Fruit fly (Drosophila melanogaster) whole organism, embryonic: ENCODE results near the gene Son.

ENCODE experiments used
- Bgb ChIP-seq: fragments of 200-800 bp; sonication (Bioruptor generic); IDR thresholded peaks from 2 replicates; pipeline ENCODE4 v1.3.6; 2022; ENCODE audit warnings: missing biosample characterization, missing genetic modification characterization; ENCODE audit not compliant: partially characterized antibody
- Bteb2 ChIP-seq: fragments of 200-800 bp; sonication (Bioruptor generic); optimal IDR thresholded peaks from 2 replicates; lab custom pipeline; 2016; ENCODE audit warnings: missing biosample characterization, missing genetic modification characterization
- CG10543 ChIP-seq: fragments of 200-800 bp; sonication (Bioruptor generic); optimal IDR thresholded peaks from 3 replicates; lab custom pipeline; 2017; ENCODE audit warnings: missing biosample characterization, mild to moderate bottlenecking, missing genetic modification characterization, moderate library complexity
- CG11085 ChIP-seq: fragments of 200-800 bp; sonication (Bioruptor generic); IDR thresholded peaks from 2 replicates; pipeline ENCODE4 v1.3.6; 2022; ENCODE audit warnings: missing biosample characterization, missing genetic modification characterization
- CG11504 ChIP-seq: fragments of 200-800 bp; sonication (Bioruptor generic); optimal IDR thresholded peaks from 3 replicates; lab custom pipeline; 2019; ENCODE audit warnings: missing biosample characterization, mild to moderate bottlenecking, missing genetic modification characterization, moderate library complexity
- CG12219 ChIP-seq: fragments of 200-800 bp; sonication (Bioruptor generic); optimal IDR thresholded peaks from 3 replicates; lab custom pipeline; 2018; ENCODE audit warnings: missing biosample characterization, mild to moderate bottlenecking, missing genetic modification characterization
- CG12236 ChIP-seq: fragments of 200-800 bp; sonication (Bioruptor generic); optimal IDR thresholded peaks from 2 replicates; lab custom pipeline; 2016; ENCODE audit warnings: missing biosample characterization, missing genetic modification characterization
- CG12299 ChIP-seq: fragments of 200-800 bp; sonication (Bioruptor generic); optimal IDR thresholded peaks from 2 replicates; lab custom pipeline; 2018; ENCODE audit warnings: missing biosample characterization, mild to moderate bottlenecking, missing genetic modification characterization
- CG13287 ChIP-seq: fragments of 200-800 bp; sonication (Bioruptor generic); IDR thresholded peaks from 2 replicates; pipeline ENCODE4 v1.3.6; 2022; ENCODE audit warnings: missing biosample characterization, missing genetic modification characterization; ENCODE audit not compliant: partially characterized antibody
- CG14710 ChIP-seq: fragments of 200-800 bp; sonication (Bioruptor generic); optimal IDR thresholded peaks from 3 replicates; lab custom pipeline; 2019; ENCODE audit warnings: missing biosample characterization, mild to moderate bottlenecking, missing genetic modification characterization, moderate library complexity
- CG16813 ChIP-seq: fragments of 200-800 bp; sonication (Bioruptor generic); IDR thresholded peaks from 3 replicates; pipeline ENCODE4 v1.3.6; 2022; ENCODE audit warnings: missing biosample characterization, missing genetic modification characterization; ENCODE audit not compliant: partially characterized antibody
- CG31224 ChIP-seq: fragments of 200-800 bp; sonication (Bioruptor generic); IDR thresholded peaks from 2 replicates; pipeline ENCODE4 v1.3.6; 2022; ENCODE audit warnings: missing biosample characterization, missing genetic modification characterization
- CG42726 ChIP-seq: fragments of 200-800 bp; sonication (Bioruptor generic); IDR thresholded peaks from 2 replicates; pipeline ENCODE4 v1.3.6; 2022; ENCODE audit warnings: missing biosample characterization, missing genetic modification characterization; ENCODE audit not compliant: partially characterized antibody
- CG4404 ChIP-seq: fragments of 200-800 bp; sonication (Bioruptor generic); IDR thresholded peaks from 2 replicates; pipeline ENCODE4 v1.3.6; 2022; ENCODE audit warnings: missing biosample characterization, missing genetic modification characterization
- CG6654 ChIP-seq: fragments of 200-800 bp; sonication (Bioruptor generic); optimal IDR thresholded peaks from 2 replicates; lab custom pipeline; 2017; ENCODE audit warnings: missing biosample characterization, mild to moderate bottlenecking, missing genetic modification characterization
- CG7839 ChIP-seq: fragments of 200-800 bp; sonication (Bioruptor generic); optimal IDR thresholded peaks from 3 replicates; lab custom pipeline; 2018; ENCODE audit warnings: missing biosample characterization, mild to moderate bottlenecking, missing genetic modification characterization, moderate library complexity
- CG7987 ChIP-seq: fragments of 200-800 bp; sonication (Bioruptor generic); optimal IDR thresholded peaks from 2 replicates; lab custom pipeline; 2018; ENCODE audit warnings: missing biosample characterization, mild to moderate bottlenecking, missing genetic modification characterization, moderate library complexity
- CG9817 ChIP-seq: fragments of 200-800 bp; sonication (Bioruptor generic); optimal IDR thresholded peaks from 2 replicates; lab custom pipeline; 2018; ENCODE audit warnings: missing biosample characterization, mild to moderate bottlenecking, missing genetic modification characterization, moderate library complexity
- Dll ChIP-seq: fragments of 200-800 bp; sonication (Bioruptor generic); IDR thresholded peaks from 4 replicates; pipeline ENCODE4 v1.3.6; 2022; ENCODE audit warnings: missing biosample characterization, missing genetic modification characterization; ENCODE audit not compliant: partially characterized antibody
- E2f1 ChIP-seq: fragments of 200-800 bp; sonication (Bioruptor generic); IDR thresholded peaks from 2 replicates; pipeline ENCODE4 v1.3.6; 2022; ENCODE audit warnings: missing biosample characterization, missing genetic modification characterization
- Hey ChIP-seq: fragments of 200-800 bp; sonication (Bioruptor generic); optimal IDR thresholded peaks from 3 replicates; lab custom pipeline; 2018; ENCODE audit warnings: missing biosample characterization, mild to moderate bottlenecking, missing genetic modification characterization
- Hr39 ChIP-seq: fragments of >200 bp; optimal IDR thresholded peaks from 2 replicates; lab custom pipeline; 2017
- Med ChIP-seq: fragments of 200-800 bp; sonication (Bioruptor generic); peaks from one replicate; lab custom pipeline; 2016; ENCODE audit warnings: missing biosample characterization, missing genetic modification characterization, mild to moderate bottlenecking, inconsistent platforms, moderate library complexity
- Pdp1 ChIP-seq, 2 experiments: fragments of 200-800 bp; sonication (Bioruptor generic); optimal IDR thresholded peaks; 3 replicates each; lab custom pipeline; 2016; ENCODE audit warnings: missing biosample characterization in 2 of 2, missing genetic modification characterization in 2 of 2, mild to moderate bottlenecking in 1 of 2, moderate library complexity in 1 of 2
- Spps ChIP-seq: fragments of 200-800 bp; sonication (Bioruptor generic); optimal IDR thresholded peaks from 2 replicates; lab custom pipeline; 2018; ENCODE audit warnings: missing biosample characterization, mild to moderate bottlenecking, missing genetic modification characterization
- abd-A ChIP-seq: fragments of 200-800 bp; sonication (Bioruptor generic); optimal IDR thresholded peaks from 3 replicates; lab custom pipeline; 2019; ENCODE audit warnings: missing biosample characterization, mild to moderate bottlenecking, missing genetic modification characterization, moderate library complexity
- aop ChIP-seq: fragments of 200-800 bp; sonication (Bioruptor generic); IDR thresholded peaks from 2 replicates; pipeline ENCODE4 v1.3.6; 2022; ENCODE audit warnings: missing biosample characterization, missing genetic modification characterization
- ase ChIP-seq: fragments of 200-800 bp; sonication (Bioruptor generic); IDR thresholded peaks from 3 replicates; pipeline ENCODE4 v1.3.6; 2022; ENCODE audit warnings: missing biosample characterization, missing genetic modification characterization
- ash1 ChIP-seq: fragments of 200-800 bp; sonication (Bioruptor generic); optimal IDR thresholded peaks from 2 replicates; lab custom pipeline; 2018; ENCODE audit warnings: missing biosample characterization, mild to moderate bottlenecking, missing genetic modification characterization
- chinmo ChIP-seq: fragments of 200-800 bp; sonication (Bioruptor generic); IDR thresholded peaks from 4 replicates; pipeline ENCODE4 v1.3.6; 2022; ENCODE audit warnings: missing biosample characterization, missing genetic modification characterization; ENCODE audit not compliant: partially characterized antibody
- chm ChIP-seq: fragments of 200-800 bp; sonication (Bioruptor generic); IDR thresholded peaks from 2 replicates; pipeline ENCODE4 v1.3.6; 2022; ENCODE audit warnings: missing biosample characterization, missing genetic modification characterization
- cwo ChIP-seq: fragments of 200-800 bp; sonication (Bioruptor generic); optimal IDR thresholded peaks from 3 replicates; lab custom pipeline; 2017; ENCODE audit warnings: missing biosample characterization, missing genetic modification characterization, mild to moderate bottlenecking, moderate library complexity, missing genetic modification reagents
- dm ChIP-seq: fragments of 200-800 bp; sonication (Bioruptor generic); optimal IDR thresholded peaks from 3 replicates; lab custom pipeline; 2016; ENCODE audit warnings: missing biosample characterization, missing genetic modification characterization
- esg ChIP-seq: fragments of 200-800 bp; sonication (Bioruptor generic); conservative IDR thresholded peaks from 2 replicates; pipeline ENCODE4 v1.3.6; 2022; ENCODE audit warnings: missing biosample characterization, missing genetic modification characterization
- exex ChIP-seq: fragments of 200-800 bp; sonication (Bioruptor generic); optimal IDR thresholded peaks from 4 replicates; lab custom pipeline; 2018; ENCODE audit warnings: missing biosample characterization, mild to moderate bottlenecking, missing genetic modification characterization, moderate library complexity
- kah ChIP-seq: fragments of 200-800 bp; sonication (Bioruptor generic); optimal IDR thresholded peaks from 2 replicates; lab custom pipeline; 2018; ENCODE audit warnings: missing biosample characterization, mild to moderate bottlenecking, missing genetic modification characterization
- ken ChIP-seq: fragments of 200-800 bp; sonication (Bioruptor generic); IDR thresholded peaks from 3 replicates; pipeline ENCODE4 v1.3.6; 2022; ENCODE audit warnings: missing biosample characterization, missing genetic modification characterization
- lmd ChIP-seq: fragments of 200-800 bp; sonication (Bioruptor generic); IDR thresholded peaks from 2 replicates; pipeline ENCODE4 v1.3.6; 2022; ENCODE audit warnings: missing biosample characterization, missing genetic modification characterization
- mirr ChIP-seq: fragments of 200-800 bp; sonication (Bioruptor generic); optimal IDR thresholded peaks from 3 replicates; lab custom pipeline; 2018; ENCODE audit warnings: missing biosample characterization, mild to moderate bottlenecking, missing genetic modification characterization
- p53 ChIP-seq: fragments of 200-800 bp; sonication (Bioruptor generic); optimal IDR thresholded peaks from 2 replicates; lab custom pipeline; 2016; ENCODE audit warnings: missing biosample characterization, missing genetic modification characterization
- prd ChIP-seq, 3 experiments: fragments of >200 bp in 2 of 3; fragments of 200-800 bp in 1 of 3; sonication (Bioruptor generic) in 1 of 3; optimal IDR thresholded peaks in 2 of 3; IDR thresholded peaks in 1 of 3; 2 replicates in 2 of 3; 3 replicates in 1 of 3; pipeline versions ENCODE4 v1.3.6 to Lab custom; 2017 to 2022; ENCODE audit warnings: missing biosample characterization in 1 of 3, missing genetic modification characterization in 1 of 3
- sd ChIP-seq: fragments of 200-800 bp; sonication (Bioruptor generic); optimal IDR thresholded peaks from 3 replicates; lab custom pipeline; 2018; ENCODE audit warnings: missing biosample characterization, mild to moderate bottlenecking, missing genetic modification characterization, moderate library complexity
- slou ChIP-seq: fragments of 200-800 bp; sonication (Bioruptor generic); optimal IDR thresholded peaks from 3 replicates; lab custom pipeline; 2016; ENCODE audit warnings: missing biosample characterization, missing genetic modification characterization
- sqz ChIP-seq: fragments of 200-800 bp; sonication (Bioruptor generic); optimal IDR thresholded peaks from 3 replicates; lab custom pipeline; 2018; ENCODE audit warnings: missing biosample characterization, mild to moderate bottlenecking, missing genetic modification characterization
- sr ChIP-seq: fragments of 200-800 bp; sonication (Bioruptor generic); IDR thresholded peaks from 3 replicates; pipeline ENCODE4 v1.3.6; 2022; ENCODE audit warnings: missing biosample characterization, missing genetic modification characterization
- sug ChIP-seq: fragments of 200-800 bp; optimal IDR thresholded peaks from 2 replicates; lab custom pipeline; 2019; ENCODE audit warnings: missing biosample characterization, mild to moderate bottlenecking, missing genetic modification characterization, moderate library complexity
- tna ChIP-seq: fragments of 200-800 bp; sonication (Bioruptor generic); IDR thresholded peaks from 2 replicates; pipeline ENCODE4 v1.3.6; 2022; ENCODE audit warnings: missing biosample characterization, missing genetic modification characterization; ENCODE audit not compliant: partially characterized antibody
- vvl ChIP-seq: fragments of 200-800 bp; sonication (Bioruptor generic); IDR thresholded peaks from 2 replicates; pipeline ENCODE4 v1.3.6; 2022; ENCODE audit warnings: missing biosample characterization, missing genetic modification characterization
- zen2 ChIP-seq: fragments of 200-800 bp; sonication (Bioruptor generic); IDR thresholded peaks from 3 replicates; pipeline ENCODE4 v1.3.6; 2022; ENCODE audit warnings: missing biosample characterization, missing genetic modification characterization; ENCODE audit not compliant: partially characterized antibody

Son gene

DNA sequence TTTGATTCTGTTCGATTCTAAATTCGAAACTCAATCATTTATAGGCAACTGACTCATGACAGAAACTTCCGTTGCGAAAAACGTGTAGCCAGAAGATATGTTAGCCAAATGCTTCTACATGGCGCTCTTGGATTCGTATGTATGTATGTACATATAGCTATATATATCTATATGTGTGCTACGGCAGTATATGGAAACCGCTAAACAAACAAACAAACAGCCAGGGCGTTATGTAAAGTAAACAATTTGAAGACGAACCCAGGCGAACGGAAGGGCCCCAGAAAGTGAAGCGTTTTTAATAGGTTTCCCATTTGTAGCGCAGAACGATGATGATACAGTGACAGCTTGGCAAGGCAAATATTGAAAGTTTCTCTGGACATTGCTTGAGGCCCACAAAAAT lies 47.9 kb upstream of the Son start (continued):
- no peak for TF ChIP-seq ase (GFP tag; lab: Robert Waterston, UW)
- no peak for TF ChIP-seq slou
- peak; percentile 12 for TF ChIP-seq CG12219
- no peak for TF ChIP-seq Hey (tag; lab: Kevin White, UChicago)
- TF ChIP-seq Spps = peak; percentile 1
- TF ChIP-seq Dll = no peak
- TF ChIP-seq CG12299 (tag; lab: Kevin White, UChicago) = no peak
- TF ChIP-seq CG4404 = no peak
- TF ChIP-seq ken (GFP tag; lab: Robert Waterston, UW) = no peak
- peak; percentile 74 for TF ChIP-seq Med
- TF ChIP-seq dm = no peak
- no peak for TF ChIP-seq E2f1 (GFP tag; lab: Robert Waterston, UW)
- no peak for TF ChIP-seq ash1
- no peak for TF ChIP-seq p53 (GFP tag; lab: Kevin White, UChicago)
- peak; percentile 51 for TF ChIP-seq cwo (GFP tag; lab: Kevin White, UChicago)
- TF ChIP-seq CG9817 (tag; lab: Kevin White, UChicago) = no peak
- no peak for TF ChIP-seq Bteb2 (GFP tag; lab: Kevin White, UChicago)
- peak; percentile 5 for TF ChIP-seq sd
- TF ChIP-seq CG11504 (tag; lab: Kevin White, UChicago) = no peak
- TF ChIP-seq CG7987 (GFP tag; lab: Kevin White, UChicago) = no peak
- TF ChIP-seq CG6654 (GFP tag; lab: Kevin White, UChicago) = no peak
- TF ChIP-seq prd (optimal IDR thresholded peaks at IDR 0.05; lab: Kevin White, UChicago) = no peak
- TF ChIP-seq prd (GFP tag; IDR thresholded peaks at IDR 0.05; lab: Robert Waterston, UW) = no peak
- TF ChIP-seq lmd = no peak
- TF ChIP-seq CG42726 = no peak
- TF ChIP-seq Hr39 (lab: Kevin White, UChicago) = no peak
- no peak for TF ChIP-seq CG12236 (GFP tag; lab: Kevin White, UChicago)
- TF ChIP-seq Pdp1 (GFP tag; optimal IDR thresholded peaks at IDR 0.05; lab: Kevin White, UChicago) = peak in 1 of 2 experiments; percentile 60
- no peak for TF ChIP-seq CG11085 (GFP tag; lab: Robert Waterston, UW)
- no peak for TF ChIP-seq vvl (GFP tag; lab: Robert Waterston, UW)
- no peak for TF ChIP-seq esg

DNA sequence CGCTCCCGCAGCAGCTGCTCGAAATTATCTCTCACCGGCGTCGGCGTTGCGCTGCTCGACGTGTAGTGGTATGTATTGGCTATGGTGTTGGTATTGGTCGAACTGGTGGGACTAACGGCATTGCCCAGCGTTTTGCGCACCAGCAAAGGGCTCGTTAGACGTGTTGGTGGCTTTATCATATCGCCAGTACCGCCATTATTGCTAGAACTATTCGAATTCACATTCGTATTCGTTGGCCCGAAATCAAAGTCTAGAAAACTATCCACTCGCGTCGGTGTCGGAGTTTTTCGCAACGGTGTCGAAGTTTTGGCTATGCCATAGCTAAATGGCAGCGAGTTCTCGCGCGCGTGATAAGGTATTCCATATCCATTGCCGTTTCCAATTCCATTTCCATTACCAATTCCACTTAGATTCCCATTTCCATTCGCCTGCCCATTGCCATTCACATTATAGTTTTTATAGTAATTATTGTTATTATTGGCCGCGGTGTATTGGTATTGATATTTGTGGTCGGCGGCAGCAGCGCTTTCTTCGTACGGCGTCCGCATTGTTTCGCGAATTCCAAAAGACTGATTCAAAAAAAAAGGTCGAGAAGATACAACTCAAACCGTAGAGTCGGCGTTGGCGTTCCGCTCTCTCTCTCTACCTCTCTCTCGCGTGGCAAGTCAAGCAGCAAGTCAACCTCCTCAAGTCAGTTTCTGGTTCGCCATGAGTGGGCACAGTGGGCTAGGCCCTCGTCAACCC lies 45.2 kb upstream of the Son start, which contains the start of gene by:
Gene by, minus strand, starts transcription at position 575 of the 744 bp plus-strand sequence.
- TF ChIP-seq sqz (GFP tag; lab: Kevin White, UChicago) = no peak
- no peak for TF ChIP-seq CG7839
- TF ChIP-seq chinmo (GFP tag; lab: Robert Waterston, UW) = peak; percentile 83; the same call in 3 of the 4 replicates
- TF ChIP-seq sd = peak; percentile 83
- peak; percentile 8; the same call in 1 of the 2 replicates for TF ChIP-seq tna (GFP tag; lab: Robert Waterston, UW)
- peak; percentile 34; the same call in 1 of the 2 replicates for TF ChIP-seq CG13287 (GFP tag; lab: Robert Waterston, UW)
- TF ChIP-seq CG10543 = peak; percentile 43
- TF ChIP-seq mirr (GFP tag; lab: Kevin White, UChicago) = peak; percentile 16
- no peak for TF ChIP-seq CG16813 (GFP tag; lab: Robert Waterston, UW)
- TF ChIP-seq abd-A = peak; percentile 41
- TF ChIP-seq CG31224 (GFP tag; lab: Robert Waterston, UW) = no peak
- peak; percentile 52 for TF ChIP-seq sug (tag; lab: Kevin White, UChicago)
- no peak for TF ChIP-seq CG14710
- TF ChIP-seq sr (GFP tag; lab: Robert Waterston, UW) = peak; percentile 60; the same call in 2 of the 3 replicates
- peak; percentile 14; the same call in 1 of the 2 replicates for TF ChIP-seq chm (GFP tag; lab: Robert Waterston, UW)
- TF ChIP-seq kah (GFP tag; lab: Kevin White, UChicago) = no peak
- TF ChIP-seq exex (tag; lab: Kevin White, UChicago) = peak; percentile 76
- TF ChIP-seq zen2 (GFP tag; lab: Robert Waterston, UW) = peak; percentile 49; the same call in 1 of the 3 replicates
- peak; percentile 25; the same call in 1 of the 2 replicates for TF ChIP-seq Bgb (GFP tag; lab: Robert Waterston, UW)
- TF ChIP-seq aop (GFP tag; lab: Robert Waterston, UW) = no peak
